Fruit fly (Drosophila melanogaster) whole organism, embryonic: ENCODE data around the gene CG42395.

Source experiments
- CG10565 ChIP-seq: fragments of 200-800 bp; sonication (Bioruptor generic); optimal IDR thresholded peaks from 3 replicates; lab custom pipeline; 2016; ENCODE audit warnings: missing biosample characterization, mild to moderate bottlenecking, missing genetic modification characterization
- CG12744 ChIP-seq: fragments of 200-800 bp; sonication (Bioruptor generic); optimal IDR thresholded peaks from 2 replicates; lab custom pipeline; 2016; ENCODE audit warnings: missing biosample characterization, missing genetic modification characterization
- CG12942 ChIP-seq: fragments of 200-800 bp; sonication (Bioruptor generic); optimal IDR thresholded peaks from 3 replicates; lab custom pipeline; 2016; ENCODE audit warnings: missing biosample characterization, missing genetic modification characterization
- CG14710 ChIP-seq: fragments of 200-800 bp; sonication (Bioruptor generic); optimal IDR thresholded peaks from 3 replicates; lab custom pipeline; 2019; ENCODE audit warnings: missing biosample characterization, mild to moderate bottlenecking, missing genetic modification characterization, moderate library complexity
- CG14965 ChIP-seq: fragments of 200-800 bp; sonication (Bioruptor generic); optimal IDR thresholded peaks from 2 replicates; lab custom pipeline; 2016; ENCODE audit warnings: missing biosample characterization, missing genetic modification characterization, borderline replicate concordance
- CG17186 ChIP-seq: fragments of 200-800 bp; sonication (Bioruptor generic); optimal IDR thresholded peaks from 3 replicates; lab custom pipeline; 2017; ENCODE audit warnings: missing biosample characterization, missing genetic modification reagents, missing genetic modification characterization
- CG2129 ChIP-seq: fragments of 200-800 bp; sonication (Bioruptor generic); IDR thresholded peaks from 2 replicates; pipeline ENCODE4 v1.3.6; 2022; ENCODE audit warnings: missing biosample characterization, missing genetic modification characterization; ENCODE audit not compliant: partially characterized antibody
- CG2199 ChIP-seq: fragments of 200-800 bp; sonication (Bioruptor generic); IDR thresholded peaks from 3 replicates; pipeline ENCODE4 v1.3.6; 2022; ENCODE audit warnings: missing biosample characterization, missing genetic modification characterization
- CG2889 ChIP-seq: fragments of 200-800 bp; sonication (Bioruptor generic); IDR thresholded peaks from 3 replicates; pipeline ENCODE4 v1.3.6; 2022; ENCODE audit warnings: missing biosample characterization, missing genetic modification characterization
- CG33213 ChIP-seq: fragments of 200-800 bp; sonication (Bioruptor generic); optimal IDR thresholded peaks from 3 replicates; lab custom pipeline; 2016; ENCODE audit warnings: missing biosample characterization, missing genetic modification characterization
- CG6791 ChIP-seq: fragments of 200-800 bp; sonication (Bioruptor generic); IDR thresholded peaks from 3 replicates; pipeline ENCODE4 v1.3.6; 2022; ENCODE audit warnings: missing biosample characterization, missing genetic modification characterization; ENCODE audit not compliant: partially characterized antibody
- Dbx ChIP-seq: fragments of 200-800 bp; sonication (Bioruptor generic); IDR thresholded peaks from 3 replicates; pipeline ENCODE4 v1.3.6; 2022; ENCODE audit warnings: missing biosample characterization, missing genetic modification characterization
- Dek ChIP-seq: fragments of 200-800 bp; sonication (Bioruptor generic); optimal IDR thresholded peaks from 3 replicates; lab custom pipeline; 2019; ENCODE audit warnings: missing biosample characterization, mild to moderate bottlenecking, missing genetic modification characterization, moderate library complexity
- Dp ChIP-seq: fragments of 200-800 bp; sonication (Bioruptor generic); optimal IDR thresholded peaks from 2 replicates; lab custom pipeline; 2018; ENCODE audit warnings: missing biosample characterization, mild to moderate bottlenecking, missing genetic modification characterization, moderate library complexity
- E2f2 ChIP-seq: fragments of 200-800 bp; sonication (Bioruptor generic); IDR thresholded peaks from 2 replicates; pipeline ENCODE4 v1.3.6; 2022; ENCODE audit warnings: missing biosample characterization, missing genetic modification characterization
- Eip74EF ChIP-seq, 2 experiments: fragments of 200-800 bp in 1 of 2; fragments of >200 bp in 1 of 2; sonication (Bioruptor generic) in 1 of 2; optimal IDR thresholded peaks; 2 replicates each; lab custom pipeline; 2017 to 2019; ENCODE audit warnings: missing biosample characterization in 2 of 2, missing genetic modification characterization in 2 of 2, mild to moderate bottlenecking in 1 of 2, moderate library complexity in 1 of 2
- Fer2 ChIP-seq: fragments of 200-800 bp; sonication (Bioruptor generic); optimal IDR thresholded peaks from 2 replicates; lab custom pipeline; 2018; ENCODE audit warnings: missing biosample characterization, mild to moderate bottlenecking, missing genetic modification characterization, moderate library complexity
- H15 ChIP-seq: fragments of 200-800 bp; sonication (Bioruptor generic); IDR thresholded peaks from 3 replicates; pipeline ENCODE4 v1.3.6; 2022; ENCODE audit warnings: missing biosample characterization, missing genetic modification characterization
- HmgD ChIP-seq: fragments of 200-800 bp; sonication (Bioruptor generic); optimal IDR thresholded peaks from 3 replicates; lab custom pipeline; 2016; ENCODE audit warnings: missing biosample characterization, missing genetic modification characterization
- Hmr ChIP-seq: fragments of 200-800 bp; sonication (Bioruptor generic); optimal IDR thresholded peaks from 3 replicates; lab custom pipeline; 2017; ENCODE audit warnings: mild to moderate bottlenecking, missing biosample characterization, missing genetic modification reagents, missing genetic modification characterization
- Max ChIP-seq: fragments of 200-800 bp; sonication (Bioruptor generic); optimal IDR thresholded peaks from 2 replicates; lab custom pipeline; 2016; ENCODE audit warnings: missing biosample characterization, mild to moderate bottlenecking, missing genetic modification characterization
- Meics ChIP-seq: fragments of 200-800 bp; sonication (Bioruptor generic); optimal IDR thresholded peaks from 2 replicates; lab custom pipeline; 2017; ENCODE audit warnings: missing biosample characterization, mild to moderate bottlenecking, missing genetic modification characterization
- Mrtf ChIP-seq: fragments of 200-800 bp; sonication (Bioruptor generic); IDR thresholded peaks from 3 replicates; pipeline ENCODE4 v1.3.6; 2022; ENCODE audit warnings: missing biosample characterization, missing genetic modification characterization
- NC2α ChIP-seq: fragments of 200-800 bp; sonication (Bioruptor generic); optimal IDR thresholded peaks from 2 replicates; lab custom pipeline; 2016; ENCODE audit warnings: missing biosample characterization, missing genetic modification characterization
- Rx ChIP-seq: fragments of 200-800 bp; sonication (Bioruptor generic); IDR thresholded peaks from 2 replicates; pipeline ENCODE4 v1.3.6; 2022; ENCODE audit warnings: missing biosample characterization, missing genetic modification characterization
- Tbp ChIP-seq: fragments of >200 bp; optimal IDR thresholded peaks from 2 replicates; lab custom pipeline; 2018; ENCODE audit warnings: missing biosample characterization, missing genetic modification characterization
- ato ChIP-seq: fragments of 200-800 bp; sonication (Bioruptor generic); IDR thresholded peaks from 2 replicates; pipeline ENCODE4 v1.3.6; 2022; ENCODE audit warnings: missing biosample characterization, missing genetic modification characterization; ENCODE audit not compliant: partially characterized antibody
- az2 ChIP-seq: fragments of 200-800 bp; sonication (Bioruptor generic); optimal IDR thresholded peaks from 3 replicates; lab custom pipeline; 2016; ENCODE audit warnings: missing biosample characterization, missing genetic modification characterization
- cato ChIP-seq: fragments of 200-800 bp; sonication (Bioruptor generic); optimal IDR thresholded peaks from 2 replicates; lab custom pipeline; 2016; ENCODE audit warnings: missing biosample characterization, missing genetic modification characterization, borderline replicate concordance
- chn ChIP-seq: fragments of 200-800 bp; sonication (Bioruptor generic); optimal IDR thresholded peaks from 2 replicates; lab custom pipeline; 2016; ENCODE audit warnings: missing biosample characterization, missing genetic modification characterization
- corto ChIP-seq: fragments of 200-800 bp; sonication (Bioruptor generic); optimal IDR thresholded peaks from 2 replicates; lab custom pipeline; 2016; ENCODE audit warnings: missing biosample characterization, mild to moderate bottlenecking, missing genetic modification characterization, moderate library complexity
- crc ChIP-seq: fragments of 200-800 bp; sonication (Bioruptor generic); optimal IDR thresholded peaks from 2 replicates; lab custom pipeline; 2016; ENCODE audit warnings: missing biosample characterization, missing genetic modification characterization
- dpn ChIP-seq, 2 experiments: fragments of 200-800 bp; sonication (Bioruptor generic); optimal IDR thresholded peaks; 3 replicates each; lab custom pipeline; 2016; ENCODE audit warnings: missing biosample characterization in 2 of 2, missing genetic modification characterization in 2 of 2
- emc ChIP-seq: fragments of 200-800 bp; sonication (Bioruptor generic); optimal IDR thresholded peaks from 2 replicates; lab custom pipeline; 2016; ENCODE audit warnings: missing biosample characterization, missing genetic modification characterization
- ems ChIP-seq: fragments of 200-800 bp; sonication (Bioruptor generic); optimal IDR thresholded peaks from 3 replicates; lab custom pipeline; 2016; ENCODE audit warnings: missing biosample characterization, missing genetic modification characterization
- en ChIP-seq: fragments of 200-800 bp; sonication (Bioruptor generic); optimal IDR thresholded peaks from 2 replicates; lab custom pipeline; 2016; ENCODE audit warnings: missing biosample characterization, missing genetic modification characterization
- fd96Cb ChIP-seq: fragments of 200-800 bp; sonication (Bioruptor generic); optimal IDR thresholded peaks from 2 replicates; lab custom pipeline; 2018; ENCODE audit warnings: missing biosample characterization, mild to moderate bottlenecking, missing genetic modification characterization, moderate library complexity
- gcm ChIP-seq: fragments of 200-800 bp; sonication (Bioruptor generic); optimal IDR thresholded peaks from 2 replicates; lab custom pipeline; 2019; ENCODE audit warnings: missing biosample characterization, mild to moderate bottlenecking, missing genetic modification characterization, moderate library complexity
- gcm2 ChIP-seq: fragments of 200-800 bp; sonication (Bioruptor generic); optimal IDR thresholded peaks from 2 replicates; lab custom pipeline; 2016; ENCODE audit warnings: missing biosample characterization, missing genetic modification characterization
- h ChIP-seq: fragments of >200 bp; optimal IDR thresholded peaks from 2 replicates; lab custom pipeline; 2017
- jigr1 ChIP-seq: fragments of 200-800 bp; sonication (Bioruptor generic); IDR thresholded peaks from 3 replicates; pipeline ENCODE4 v1.3.6; 2022; ENCODE audit warnings: missing biosample characterization, missing genetic modification characterization
- kah ChIP-seq: fragments of 200-800 bp; sonication (Bioruptor generic); optimal IDR thresholded peaks from 2 replicates; lab custom pipeline; 2018; ENCODE audit warnings: missing biosample characterization, mild to moderate bottlenecking, missing genetic modification characterization
- luna ChIP-seq: fragments of 200-800 bp; sonication (Bioruptor generic); optimal IDR thresholded peaks from 2 replicates; lab custom pipeline; 2016; ENCODE audit warnings: missing biosample characterization, missing genetic modification characterization
- pfk ChIP-seq: fragments of 200-800 bp; sonication (Bioruptor generic); optimal IDR thresholded peaks from 2 replicates; lab custom pipeline; 2018; ENCODE audit warnings: missing biosample characterization, mild to moderate bottlenecking, missing genetic modification characterization, moderate library complexity
- scrt ChIP-seq: fragments of 200-800 bp; sonication (Bioruptor generic); optimal IDR thresholded peaks from 2 replicates; lab custom pipeline; 2018; ENCODE audit warnings: missing biosample characterization, mild to moderate bottlenecking, missing genetic modification characterization, moderate library complexity
- so ChIP-seq: fragments of 200-800 bp; sonication (Bioruptor generic); IDR thresholded peaks from 3 replicates; pipeline ENCODE4 v1.3.6; 2022; ENCODE audit warnings: missing biosample characterization, missing genetic modification characterization
- tin ChIP-seq: fragments of 200-800 bp; sonication (Bioruptor generic); optimal IDR thresholded peaks from 3 replicates; lab custom pipeline; 2016; ENCODE audit warnings: missing biosample characterization, missing genetic modification characterization
- tll ChIP-seq, 2 experiments: fragments of 200-800 bp in 1 of 2; fragments of >200 bp in 1 of 2; sonication (Bioruptor generic) in 1 of 2; optimal IDR thresholded peaks; 2 replicates each; lab custom pipeline; 2017 to 2019; ENCODE audit warnings: missing biosample characterization in 2 of 2, missing genetic modification characterization in 2 of 2, mild to moderate bottlenecking in 1 of 2, moderate library complexity in 1 of 2
- trem ChIP-seq: fragments of 200-800 bp; optimal IDR thresholded peaks from 3 replicates; lab custom pipeline; 2019; ENCODE audit warnings: missing biosample characterization, mild to moderate bottlenecking, missing genetic modification characterization, moderate library complexity

The CG42395 gene

DNA sequence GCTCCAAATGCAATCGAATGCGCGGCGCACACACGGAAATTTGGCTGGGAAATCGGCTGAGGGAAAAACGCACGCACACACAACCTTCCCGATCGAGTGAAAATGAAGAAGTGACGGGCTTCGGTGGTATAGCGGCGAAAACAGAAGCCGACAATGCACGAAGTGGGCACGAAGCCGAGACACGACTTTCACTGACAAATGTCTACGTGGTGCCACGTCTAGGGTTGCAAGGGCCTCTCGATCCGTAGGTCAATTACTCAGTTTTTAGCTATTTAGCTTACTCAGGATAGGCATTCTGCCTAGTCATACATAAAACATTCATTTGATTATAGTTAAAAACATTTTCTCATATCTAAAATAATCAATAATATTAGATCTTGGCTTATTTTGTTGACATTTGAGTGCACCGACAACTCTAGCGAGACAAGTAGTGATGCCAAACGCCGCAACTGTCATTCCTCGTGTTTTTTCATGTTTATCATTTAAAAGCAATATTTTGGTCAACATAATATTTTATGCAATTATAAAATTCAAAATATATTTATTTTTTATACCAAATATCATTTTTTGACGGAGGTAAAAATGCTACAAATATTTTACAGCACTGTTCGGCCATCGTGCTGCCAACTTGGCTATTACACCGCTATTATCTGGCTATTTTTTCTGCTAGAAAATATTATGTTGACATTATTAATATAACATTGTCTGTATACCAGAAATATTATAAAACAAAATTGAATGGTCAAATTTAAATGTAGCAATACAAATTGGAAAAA, 22.3 kb downstream of the CG42395 start (continued):
- peak; percentile 80 for TF ChIP-seq trem
- TF ChIP-seq HmgD (GFP tag; lab: Kevin White, UChicago), result peak; percentile 18
- TF ChIP-seq CG33213 (GFP tag; lab: Kevin White, UChicago), result peak; percentile 5
- TF ChIP-seq en (GFP tag; lab: Kevin White, UChicago), result peak; percentile 35
- TF ChIP-seq pfk (GFP tag; lab: Kevin White, UChicago), result peak; percentile 24
- TF ChIP-seq so (GFP tag; lab: Robert Waterston, UW), result peak; percentile 88
- TF ChIP-seq CG12942 (GFP tag; lab: Kevin White, UChicago), result peak; percentile 72
- no peak for TF ChIP-seq luna
- peak; percentile 72 for TF ChIP-seq corto (GFP tag; lab: Kevin White, UChicago)
- TF ChIP-seq tin, result peak; percentile 89
- TF ChIP-seq E2f2 (GFP tag; lab: Robert Waterston, UW), result peak; percentile 70
- TF ChIP-seq Dbx, result peak; percentile 86
- TF ChIP-seq tll (GFP tag; optimal IDR thresholded peaks at IDR 0.05; lab: Kevin White, UChicago), result no peak
- no peak for TF ChIP-seq h (lab: Kevin White, UChicago)
- TF ChIP-seq Hmr (GFP tag; lab: Kevin White, UChicago), result peak; percentile 90
- TF ChIP-seq emc, result peak; percentile 33
- no peak for TF ChIP-seq CG14965 (GFP tag; lab: Kevin White, UChicago)
- peak; percentile 60 for TF ChIP-seq NC2α (GFP tag; lab: Kevin White, UChicago)
- TF ChIP-seq Tbp (GFP tag; lab: Kevin White, UChicago), result peak; percentile 34
- peak; percentile 64 for TF ChIP-seq CG17186 (GFP tag; lab: Kevin White, UChicago)
- TF ChIP-seq scrt (GFP tag; lab: Kevin White, UChicago), result peak; percentile 80
- TF ChIP-seq Meics (GFP tag; lab: Kevin White, UChicago), result peak; percentile 88
- TF ChIP-seq gcm (GFP tag; lab: Kevin White, UChicago), result peak; percentile 85
- peak; percentile 89 for TF ChIP-seq az2 (GFP tag; lab: Kevin White, UChicago)
- peak; percentile 81 for TF ChIP-seq kah (GFP tag; lab: Kevin White, UChicago)
- TF ChIP-seq ato (GFP tag; lab: Robert Waterston, UW), result 0 out of 2 replicates have a peak, but pooled peaks have one; percentile 35
- peak; percentile 82 for TF ChIP-seq H15 (GFP tag; lab: Robert Waterston, UW)
- TF ChIP-seq CG12744 (GFP tag; lab: Kevin White, UChicago), result peak; percentile 63
- peak; percentile 85 for TF ChIP-seq CG2889 (GFP tag; lab: Robert Waterston, UW)
- peak; percentile 82 to 88 for TF ChIP-seq dpn (GFP tag; optimal IDR thresholded peaks at IDR 0.05; lab: Kevin White, UChicago)
- TF ChIP-seq CG2199 (GFP tag; lab: Robert Waterston, UW), result peak; percentile 61; the same call in 1 of the 3 replicates
- TF ChIP-seq jigr1 (GFP tag; lab: Robert Waterston, UW), result peak; percentile 58; the same call in 1 of the 3 replicates
- peak; percentile 64 for TF ChIP-seq cato (GFP tag; lab: Kevin White, UChicago)
- TF ChIP-seq gcm2, result peak; percentile 78
- TF ChIP-seq Mrtf (GFP tag; lab: Robert Waterston, UW), result peak; percentile 79
- peak in 1 of 2 experiments; percentile 72 for TF ChIP-seq Eip74EF (GFP tag; optimal IDR thresholded peaks at IDR 0.05; lab: Kevin White, UChicago)
- peak; percentile 69 for TF ChIP-seq Dek
- no peak for TF ChIP-seq CG2129
- peak; percentile 8 for TF ChIP-seq Dp (GFP tag; lab: Kevin White, UChicago)
- peak; percentile 77 for TF ChIP-seq ems (GFP tag; lab: Kevin White, UChicago)
- TF ChIP-seq chn, result peak; percentile 81
- peak; percentile 38 for TF ChIP-seq crc (GFP tag; lab: Kevin White, UChicago)
- peak; percentile 66 for TF ChIP-seq Fer2
- TF ChIP-seq Max (GFP tag; lab: Kevin White, UChicago), result peak; percentile 89
- TF ChIP-seq CG10565 (GFP tag; lab: Kevin White, UChicago), result no peak
- no peak; the same call in 2 of the 3 replicates for TF ChIP-seq CG6791 (GFP tag; lab: Robert Waterston, UW)
- TF ChIP-seq CG14710 (tag; lab: Kevin White, UChicago), result peak; percentile 82
- TF ChIP-seq Rx (GFP tag; lab: Robert Waterston, UW), result peak; percentile 71
- peak; percentile 76 for TF ChIP-seq fd96Cb
